Worm (Caenorhabditis elegans) whole organism, late embryonic: ENCODE results near the gene pola-1.

Source experiments
- F13H6.1 ChIP-seq: sonication (generic microtip); optimal IDR thresholded peaks from 2 replicates; lab custom pipeline; 2016; ENCODE audit warnings: missing genetic modification characterization, missing compliant biosample characterization
- T23F11.4 ChIP-seq: fragments of 200-800 bp; sonication (Bioruptor generic); optimal IDR thresholded peaks from 2 replicates; lab custom pipeline; 2018; ENCODE audit warnings: mild to moderate bottlenecking, missing genetic modification characterization, missing compliant biosample characterization
- Y22D7AL.16 ChIP-seq: sonication (generic microtip); optimal IDR thresholded peaks from 2 replicates; lab custom pipeline; 2016; ENCODE audit warnings: missing genetic modification characterization, missing compliant biosample characterization
- ahr-1 ChIP-seq: sonication (generic microtip); optimal IDR thresholded peaks from 2 replicates; lab custom pipeline; 2016; ENCODE audit warnings: missing genetic modification characterization, missing compliant biosample characterization
- ceh-19 ChIP-seq: fragments of 200-800 bp; sonication (Bioruptor generic); optimal IDR thresholded peaks from 2 replicates; lab custom pipeline; 2018; ENCODE audit warnings: mild to moderate bottlenecking, missing genetic modification characterization, missing compliant biosample characterization
- ceh-2 ChIP-seq: sonication (generic microtip); optimal IDR thresholded peaks from 2 replicates; lab custom pipeline; 2016; ENCODE audit warnings: missing genotype, missing genetic modification characterization, missing compliant biosample characterization
- ceh-34 ChIP-seq: sonication (generic microtip); optimal IDR thresholded peaks from 2 replicates; lab custom pipeline; 2016; ENCODE audit warnings: mild to moderate bottlenecking, missing genetic modification characterization, missing compliant biosample characterization
- ceh-45 ChIP-seq: fragments of 200-800 bp; sonication (Bioruptor generic); IDR thresholded peaks from 2 replicates; pipeline ENCODE4 v1.3.6; 2022; ENCODE audit warnings: missing genetic modification reagents, missing genetic modification characterization, missing compliant biosample characterization
- ceh-48 ChIP-seq: sonication (generic microtip); optimal IDR thresholded peaks from 2 replicates; lab custom pipeline; 2016; ENCODE audit warnings: missing genetic modification characterization, inconsistent platforms, missing compliant biosample characterization
- ceh-6 ChIP-seq: fragments of 200-800 bp; sonication (Bioruptor generic); optimal IDR thresholded peaks from 2 replicates; lab custom pipeline; 2018; ENCODE audit warnings: mild to moderate bottlenecking, missing genetic modification characterization, missing compliant biosample characterization
- ceh-9 ChIP-seq: sonication (generic microtip); optimal IDR thresholded peaks from 2 replicates; lab custom pipeline; 2016; ENCODE audit warnings: mild to moderate bottlenecking, missing genetic modification characterization, inconsistent platforms, missing compliant biosample characterization
- che-1 ChIP-seq: sonication (generic microtip); optimal IDR thresholded peaks from 2 replicates; lab custom pipeline; 2016; ENCODE audit warnings: mild to moderate bottlenecking, missing genetic modification characterization, missing compliant biosample characterization
- dve-1 ChIP-seq: sonication (generic microtip); optimal IDR thresholded peaks from 2 replicates; lab custom pipeline; 2017; ENCODE audit warnings: antibody characterized with exemption, mild to moderate bottlenecking, missing genetic modification characterization, missing compliant biosample characterization
- elt-2 ChIP-seq: sonication (generic microtip); optimal IDR thresholded peaks from 2 replicates; lab custom pipeline; 2016; ENCODE audit warnings: missing genetic modification reagents, missing genetic modification characterization, missing compliant biosample characterization
- ets-4 ChIP-seq: sonication (generic microtip); optimal IDR thresholded peaks from 2 replicates; lab custom pipeline; 2016; ENCODE audit warnings: missing genetic modification characterization, missing compliant biosample characterization
- eyg-1 ChIP-seq: sonication (generic microtip); optimal IDR thresholded peaks from 2 replicates; lab custom pipeline; 2016; ENCODE audit warnings: missing genotype, missing genetic modification characterization, missing compliant biosample characterization
- fkh-10 ChIP-seq: fragments of 150-350 bp; optimal IDR thresholded peaks from 2 replicates; lab custom pipeline; 2014; ENCODE audit warnings: missing biosample characterization, missing genetic modification reagents, missing genetic modification characterization
- hlh-15 ChIP-seq: sonication (generic microtip); optimal IDR thresholded peaks from 2 replicates; lab custom pipeline; 2016; ENCODE audit warnings: missing genetic modification characterization, missing compliant biosample characterization
- lim-6 ChIP-seq: sonication (generic microtip); optimal IDR thresholded peaks from 2 replicates; lab custom pipeline; 2016; ENCODE audit warnings: missing genetic modification characterization, missing compliant biosample characterization
- mec-3 ChIP-seq: sonication (generic microtip); optimal IDR thresholded peaks from 2 replicates; lab custom pipeline; 2016; ENCODE audit warnings: borderline replicate concordance, missing genetic modification characterization, missing compliant biosample characterization
- odd-2 ChIP-seq: sonication (generic microtip); optimal IDR thresholded peaks from 2 replicates; lab custom pipeline; 2017; ENCODE audit warnings: antibody characterized with exemption, mild to moderate bottlenecking, missing genetic modification characterization, missing compliant biosample characterization
- pat-9 ChIP-seq: fragments of 200-800 bp; sonication (Bioruptor generic); optimal IDR thresholded peaks from 2 replicates; lab custom pipeline; 2018; ENCODE audit warnings: mild to moderate bottlenecking, missing genetic modification characterization, moderate library complexity, missing compliant biosample characterization
- pha-2 ChIP-seq: sonication (generic microtip); optimal IDR thresholded peaks from 2 replicates; lab custom pipeline; 2017; ENCODE audit warnings: mild to moderate bottlenecking, missing genetic modification characterization, missing compliant biosample characterization
- pha-4 ChIP-seq: fragments of 150-350 bp; optimal IDR thresholded peaks from 2 replicates; lab custom pipeline; 2018; ENCODE audit warnings: missing biosample characterization, missing genetic modification reagents, missing genetic modification characterization
- pqm-1 ChIP-seq: sonication (generic microtip); optimal IDR thresholded peaks from 2 replicates; lab custom pipeline; 2016; ENCODE audit warnings: missing genetic modification characterization, missing compliant biosample characterization
- rnt-1 ChIP-seq: sonication (generic microtip); optimal IDR thresholded peaks from 2 replicates; lab custom pipeline; 2016; ENCODE audit warnings: missing genetic modification characterization, missing compliant biosample characterization
- sdc-2 ChIP-seq: sonication (generic microtip); optimal IDR thresholded peaks from 2 replicates; lab custom pipeline; 2016; ENCODE audit warnings: missing genotype, missing genetic modification characterization, missing compliant biosample characterization
- tbx-2 ChIP-seq: sonication (generic microtip); optimal IDR thresholded peaks from 2 replicates; lab custom pipeline; 2016; ENCODE audit warnings: missing genetic modification characterization, missing compliant biosample characterization
- unc-3 ChIP-seq, 2 experiments: fragments of 200-800 bp in 1 of 2; sonication (Bioruptor generic) in 1 of 2; sonication (generic microtip) in 1 of 2; conservative IDR thresholded peaks in 1 of 2; optimal IDR thresholded peaks in 1 of 2; 2 replicates each; pipeline versions ENCODE4 v1.3.6 to Lab custom; 2016 to 2022; ENCODE audit warnings: missing compliant biosample characterization in 2 of 2, missing genetic modification characterization in 2 of 2, missing genetic modification reagents in 1 of 2
- unc-42 ChIP-seq: sonication (generic microtip); optimal IDR thresholded peaks from 2 replicates; lab custom pipeline; 2016; ENCODE audit warnings: missing genotype, missing genetic modification characterization, missing compliant biosample characterization
- unc-55 ChIP-seq: sonication (generic microtip); optimal IDR thresholded peaks from 2 replicates; lab custom pipeline; 2017; ENCODE audit warnings: missing biosample characterization, missing genetic modification reagents, missing genetic modification characterization
- unc-86 ChIP-seq: sonication (generic microtip); optimal IDR thresholded peaks from 2 replicates; lab custom pipeline; 2016; ENCODE audit warnings: missing genetic modification characterization, missing compliant biosample characterization
- zip-5 ChIP-seq: sonication (generic microtip); optimal IDR thresholded peaks from 2 replicates; lab custom pipeline; 2016; ENCODE audit warnings: missing genetic modification characterization, missing compliant biosample characterization

The pola-1 gene

ce11 chrIII:11175642-11176217 lies 33.5 kb downstream of the pola-1 start:
- no peak for TF ChIP-seq elt-2 (tag; lab: Kevin White, UChicago)

- TF ChIP-seq ceh-34 (peak; percentile 20), ceh-45 (GFP tag; lab: Robert Waterston, UW) (no peak), pqm-1 (tag; lab: Kevin White, UChicago) (no peak), unc-55 (no peak)
Measured at ce11 chrIII:11185483-11186115, 43.4 kb downstream of the pola-1 start.

- TF ChIP-seq pqm-1 (tag; lab: Kevin White, UChicago): no peak
- TF ChIP-seq ahr-1 (tag; lab: Kevin White, UChicago): no peak
- no peak for TF ChIP-seq pha-4 (tag; lab: Kevin White, UChicago)
- no peak for TF ChIP-seq T23F11.4 (GFP tag; lab: Kevin White, UChicago)
- no peak for TF ChIP-seq unc-42 (tag; lab: Kevin White, UChicago)
- no peak for TF ChIP-seq ceh-48 (tag; lab: Kevin White, UChicago)
- no peak for TF ChIP-seq hlh-15 (tag; lab: Kevin White, UChicago)
- no peak for TF ChIP-seq lim-6
- no peak for TF ChIP-seq F13H6.1 (tag; lab: Kevin White, UChicago)
Measured at ce11 chrIII:11188132-11188531, 45.9 kb downstream of the pola-1 start.

- TF ChIP-seq unc-42 (tag; lab: Kevin White, UChicago): no peak
- no peak for TF ChIP-seq ceh-48 (tag; lab: Kevin White, UChicago)
- no peak for TF ChIP-seq che-1
- no peak for TF ChIP-seq ceh-9 (tag; lab: Kevin White, UChicago)
- no peak for TF ChIP-seq pha-2 (tag; lab: Kevin White, UChicago)
- no peak for TF ChIP-seq Y22D7AL.16 (tag; lab: Kevin White, UChicago)
- TF ChIP-seq pat-9: no peak
- TF ChIP-seq unc-3 (GFP tag; conservative IDR thresholded peaks at IDR 0.05; lab: Robert Waterston, UW): no peak
- no peak for TF ChIP-seq unc-3 (tag; optimal IDR thresholded peaks at IDR 0.05; lab: Kevin White, UChicago)
- no peak for TF ChIP-seq ceh-6 (GFP tag; lab: Kevin White, UChicago)
- no peak for TF ChIP-seq sdc-2 (tag; lab: Kevin White, UChicago)
- TF ChIP-seq tbx-2: no peak
- TF ChIP-seq zip-5 (tag; lab: Kevin White, UChicago): no peak
- no peak for TF ChIP-seq fkh-10 (GFP tag; lab: Kevin White, UChicago)
- TF ChIP-seq eyg-1 (tag; lab: Kevin White, UChicago): no peak
Measured at ce11 chrIII:11193251-11193650, 51.0 kb downstream of the pola-1 start.

ce11 chrIII:11194123-11194522 lies 51.9 kb downstream of the pola-1 start:
- TF ChIP-seq odd-2 (tag; lab: Kevin White, UChicago): no peak
- peak; percentile 93 for TF ChIP-seq dve-1 (tag; lab: Kevin White, UChicago)

- TF ChIP-seq mec-3 (tag; lab: Kevin White, UChicago) (no peak), unc-86 (tag; lab: Kevin White, UChicago) (no peak), ceh-2 (no peak), ets-4 (tag; lab: Kevin White, UChicago) (no peak), rnt-1 (tag; lab: Kevin White, UChicago) (no peak), ceh-19 (GFP tag; lab: Kevin White, UChicago) (no peak), hlh-15 (tag; lab: Kevin White, UChicago) (no peak)
- TF ChIP-seq, all 69 proteins: peak for 0
Measured at ce11 chrIII:11195140-11195539, 52.9 kb downstream of the pola-1 start, which contains the start of gene tra-1. tra-1 (minus strand) TSS chrIII:11195201.
